Fruit fly (Drosophila melanogaster) whole organism, embryonic: ENCODE measurements around the gene Vm26Ac.

Experiments used
- Abd-B ChIP-seq: fragments of 200-800 bp; sonication (Bioruptor generic); optimal IDR thresholded peaks from 2 replicates; lab custom pipeline; 2018; ENCODE audit warnings: missing biosample characterization, mild to moderate bottlenecking, missing genetic modification characterization, moderate library complexity
- BEAF-32 ChIP-seq: fragments of 200-800 bp; sonication (Bioruptor generic); optimal IDR thresholded peaks from 3 replicates; lab custom pipeline; 2017; ENCODE audit warnings: missing biosample characterization, missing genetic modification characterization, mild to moderate bottlenecking, moderate library complexity, missing genetic modification reagents
- BtbVII ChIP-seq: fragments of 200-800 bp; sonication (Bioruptor generic); optimal IDR thresholded peaks from 3 replicates; lab custom pipeline; 2017; ENCODE audit warnings: missing biosample characterization, mild to moderate bottlenecking, missing genetic modification characterization
- CG10147 ChIP-seq: fragments of 200-800 bp; sonication (Bioruptor generic); optimal IDR thresholded peaks from 2 replicates; lab custom pipeline; 2019; ENCODE audit warnings: missing biosample characterization, mild to moderate bottlenecking, missing genetic modification characterization, moderate library complexity
- CG10267 ChIP-seq: fragments of 200-800 bp; sonication (Bioruptor generic); optimal IDR thresholded peaks from 2 replicates; lab custom pipeline; 2018; ENCODE audit warnings: missing biosample characterization, mild to moderate bottlenecking, missing genetic modification characterization, moderate library complexity
- CG10979 ChIP-seq: fragments of 200-800 bp; sonication (Bioruptor generic); optimal IDR thresholded peaks from 2 replicates; lab custom pipeline; 2018; ENCODE audit warnings: missing biosample characterization, mild to moderate bottlenecking, missing genetic modification characterization, moderate library complexity
- CG12104 ChIP-seq: fragments of 200-800 bp; sonication (Bioruptor generic); optimal IDR thresholded peaks from 3 replicates; lab custom pipeline; 2016; ENCODE audit warnings: missing biosample characterization, missing genetic modification characterization
- CG12391 ChIP-seq: fragments of 200-800 bp; sonication (Bioruptor generic); optimal IDR thresholded peaks from 3 replicates; lab custom pipeline; 2018; ENCODE audit warnings: missing biosample characterization, mild to moderate bottlenecking, missing genetic modification characterization, moderate library complexity
- CG13424 ChIP-seq: fragments of 200-800 bp; sonication (Bioruptor generic); optimal IDR thresholded peaks from 2 replicates; lab custom pipeline; 2019; ENCODE audit warnings: missing biosample characterization, mild to moderate bottlenecking, missing genetic modification characterization, moderate library complexity
- CG15514 ChIP-seq: fragments of 200-800 bp; sonication (Bioruptor generic); optimal IDR thresholded peaks from 3 replicates; lab custom pipeline; 2017; ENCODE audit warnings: missing biosample characterization, missing genetic modification characterization, mild to moderate bottlenecking, moderate library complexity, missing genetic modification reagents
- CG15696 ChIP-seq: fragments of 200-800 bp; sonication (Bioruptor generic); optimal IDR thresholded peaks from 2 replicates; lab custom pipeline; 2019; ENCODE audit warnings: missing biosample characterization, mild to moderate bottlenecking, missing genetic modification characterization, moderate library complexity
- CG17385 ChIP-seq: fragments of 200-800 bp; sonication (Bioruptor generic); optimal IDR thresholded peaks from 3 replicates; lab custom pipeline; 2018; ENCODE audit warnings: missing biosample characterization, mild to moderate bottlenecking, missing genetic modification characterization
- CG1792 ChIP-seq: fragments of 200-800 bp; sonication (Bioruptor generic); optimal IDR thresholded peaks from 2 replicates; lab custom pipeline; 2016; ENCODE audit warnings: missing biosample characterization, missing genetic modification characterization
- CG2678 ChIP-seq: fragments of 200-800 bp; sonication (Bioruptor generic); optimal IDR thresholded peaks from 3 replicates; lab custom pipeline; 2019; ENCODE audit warnings: missing biosample characterization, mild to moderate bottlenecking, missing genetic modification characterization, moderate library complexity
- CG30020 ChIP-seq: fragments of 200-800 bp; optimal IDR thresholded peaks from 2 replicates; lab custom pipeline; 2019; ENCODE audit warnings: missing biosample characterization, mild to moderate bottlenecking, missing genetic modification characterization, moderate library complexity
- CG6813 ChIP-seq: fragments of 200-800 bp; sonication (Bioruptor generic); optimal IDR thresholded peaks from 2 replicates; lab custom pipeline; 2017; ENCODE audit warnings: missing biosample characterization, missing genetic modification characterization, mild to moderate bottlenecking, moderate library complexity, missing genetic modification reagents
- CG7928 ChIP-seq: fragments of 200-800 bp; sonication (Bioruptor generic); optimal IDR thresholded peaks from 2 replicates; lab custom pipeline; 2017; ENCODE audit warnings: missing biosample characterization, mild to moderate bottlenecking, missing genetic modification characterization
- CG8290 ChIP-seq, 3 experiments: fragments of 200-800 bp; sonication (Bioruptor generic); optimal IDR thresholded peaks; 2 replicates each; lab custom pipeline; 2016 to 2019; ENCODE audit warnings: missing biosample characterization in 3 of 3, missing genetic modification characterization in 3 of 3, mild to moderate bottlenecking in 2 of 3, moderate library complexity in 1 of 3
- CG9609 ChIP-seq: fragments of 200-800 bp; sonication (Bioruptor generic); optimal IDR thresholded peaks from 3 replicates; lab custom pipeline; 2016; ENCODE audit warnings: missing biosample characterization, missing genetic modification characterization
- CG9727 ChIP-seq: fragments of 200-800 bp; sonication (Bioruptor generic); optimal IDR thresholded peaks from 3 replicates; lab custom pipeline; 2017; ENCODE audit warnings: missing biosample characterization, mild to moderate bottlenecking, missing genetic modification characterization
- CG9797 ChIP-seq: fragments of 200-800 bp; sonication (Bioruptor generic); optimal IDR thresholded peaks from 3 replicates; lab custom pipeline; 2018; ENCODE audit warnings: missing biosample characterization, mild to moderate bottlenecking, missing genetic modification characterization
- Dip3 ChIP-seq: fragments of 200-800 bp; sonication (Bioruptor generic); optimal IDR thresholded peaks from 3 replicates; lab custom pipeline; 2016; ENCODE audit warnings: missing biosample characterization, missing genetic modification characterization
- Fer1 ChIP-seq: fragments of 200-800 bp; sonication (Bioruptor generic); optimal IDR thresholded peaks from 2 replicates; lab custom pipeline; 2017; ENCODE audit warnings: missing biosample characterization, mild to moderate bottlenecking, missing genetic modification characterization
- Fer2 ChIP-seq: fragments of 200-800 bp; sonication (Bioruptor generic); optimal IDR thresholded peaks from 2 replicates; lab custom pipeline; 2018; ENCODE audit warnings: missing biosample characterization, mild to moderate bottlenecking, missing genetic modification characterization, moderate library complexity
- HLHmδ ChIP-seq: fragments of 200-800 bp; sonication (Bioruptor generic); optimal IDR thresholded peaks from 2 replicates; lab custom pipeline; 2018; ENCODE audit warnings: missing biosample characterization, mild to moderate bottlenecking, missing genetic modification characterization, moderate library complexity
- HmgZ ChIP-seq: fragments of 200-800 bp; sonication (Bioruptor generic); optimal IDR thresholded peaks from 2 replicates; lab custom pipeline; 2018; ENCODE audit warnings: missing biosample characterization, mild to moderate bottlenecking, missing genetic modification characterization
- Med ChIP-seq: fragments of 200-800 bp; sonication (Bioruptor generic); peaks from one replicate; lab custom pipeline; 2016; ENCODE audit warnings: missing biosample characterization, missing genetic modification characterization, mild to moderate bottlenecking, inconsistent platforms, moderate library complexity
- NfI ChIP-seq: fragments of 200-800 bp; sonication (Bioruptor generic); optimal IDR thresholded peaks from 3 replicates; lab custom pipeline; 2018; ENCODE audit warnings: missing biosample characterization, mild to moderate bottlenecking, missing genetic modification characterization, moderate library complexity
- Spps ChIP-seq: fragments of 200-800 bp; sonication (Bioruptor generic); optimal IDR thresholded peaks from 2 replicates; lab custom pipeline; 2018; ENCODE audit warnings: missing biosample characterization, mild to moderate bottlenecking, missing genetic modification characterization
- Trl ChIP-seq, 3 experiments: fragments of >200 bp in 2 of 3; fragments of 200-800 bp in 1 of 3; sonication (Bioruptor generic) in 1 of 3; optimal IDR thresholded peaks; 2 replicates in 1 of 3; 3 replicates in 2 of 3; lab custom pipeline; 2016 to 2017; ENCODE audit warnings: missing biosample characterization in 1 of 3, missing genetic modification characterization in 1 of 3
- bigmax ChIP-seq: fragments of 200-800 bp; sonication (Bioruptor generic); optimal IDR thresholded peaks from 2 replicates; lab custom pipeline; 2018; ENCODE audit warnings: missing biosample characterization, mild to moderate bottlenecking, missing genetic modification characterization
- disco-r ChIP-seq: fragments of 200-800 bp; sonication (Bioruptor generic); optimal IDR thresholded peaks from 2 replicates; lab custom pipeline; 2016; ENCODE audit warnings: missing biosample characterization, missing genetic modification characterization
- dm ChIP-seq: fragments of 200-800 bp; sonication (Bioruptor generic); optimal IDR thresholded peaks from 3 replicates; lab custom pipeline; 2016; ENCODE audit warnings: missing biosample characterization, missing genetic modification characterization
- fd64A ChIP-seq: fragments of 200-800 bp; sonication (Bioruptor generic); optimal IDR thresholded peaks from 3 replicates; lab custom pipeline; 2018; ENCODE audit warnings: missing biosample characterization, mild to moderate bottlenecking, missing genetic modification characterization
- gcm ChIP-seq: fragments of 200-800 bp; sonication (Bioruptor generic); optimal IDR thresholded peaks from 2 replicates; lab custom pipeline; 2019; ENCODE audit warnings: missing biosample characterization, mild to moderate bottlenecking, missing genetic modification characterization, moderate library complexity
- hth ChIP-seq: fragments of >200 bp; optimal IDR thresholded peaks from 2 replicates; lab custom pipeline; 2017; ENCODE audit warnings: inconsistent platforms
- lola ChIP-seq, 3 experiments: fragments of >200 bp in 2 of 3; fragments of 200-800 bp in 1 of 3; sonication (Bioruptor generic) in 1 of 3; optimal IDR thresholded peaks; 2 replicates each; lab custom pipeline; 2017 to 2019; ENCODE audit warnings: missing biosample characterization in 3 of 3, missing genetic modification characterization in 3 of 3, mild to moderate bottlenecking in 1 of 3, moderate library complexity in 1 of 3
- nom ChIP-seq: fragments of 200-800 bp; sonication (Bioruptor generic); optimal IDR thresholded peaks from 2 replicates; lab custom pipeline; 2017; ENCODE audit warnings: missing biosample characterization, missing genetic modification characterization, mild to moderate bottlenecking, moderate library complexity, missing genetic modification reagents
- org-1 ChIP-seq: fragments of 200-800 bp; sonication (Bioruptor generic); optimal IDR thresholded peaks from 2 replicates; lab custom pipeline; 2017; ENCODE audit warnings: missing biosample characterization, missing genetic modification characterization
- phol ChIP-seq: fragments of 200-800 bp; sonication (Bioruptor generic); optimal IDR thresholded peaks from 3 replicates; lab custom pipeline; 2018; ENCODE audit warnings: missing biosample characterization, mild to moderate bottlenecking, missing genetic modification characterization, moderate library complexity
- pum ChIP-seq: fragments of 200-800 bp; sonication (Bioruptor generic); optimal IDR thresholded peaks from 2 replicates; lab custom pipeline; 2016; ENCODE audit warnings: missing biosample characterization, missing genetic modification characterization
- pzg ChIP-seq: fragments of 200-800 bp; sonication (Bioruptor generic); optimal IDR thresholded peaks from 3 replicates; lab custom pipeline; 2018; ENCODE audit warnings: missing biosample characterization, mild to moderate bottlenecking, missing genetic modification characterization, moderate library complexity
- repo ChIP-seq: fragments of 200-800 bp; sonication (Bioruptor generic); optimal IDR thresholded peaks from 2 replicates; lab custom pipeline; 2016; ENCODE audit warnings: missing biosample characterization, missing genetic modification characterization
- so ChIP-seq: fragments of 200-800 bp; sonication (Bioruptor generic); IDR thresholded peaks from 3 replicates; pipeline ENCODE4 v1.3.6; 2022; ENCODE audit warnings: missing biosample characterization, missing genetic modification characterization
- tap ChIP-seq: fragments of 200-800 bp; optimal IDR thresholded peaks from 3 replicates; lab custom pipeline; 2019; ENCODE audit warnings: missing biosample characterization, mild to moderate bottlenecking, missing genetic modification characterization, moderate library complexity
- zen ChIP-seq: fragments of 200-800 bp; sonication (Bioruptor generic); optimal IDR thresholded peaks from 3 replicates; lab custom pipeline; 2018; ENCODE audit warnings: missing biosample characterization, mild to moderate bottlenecking, missing genetic modification characterization, moderate library complexity

Vm26Ac gene

DNA sequence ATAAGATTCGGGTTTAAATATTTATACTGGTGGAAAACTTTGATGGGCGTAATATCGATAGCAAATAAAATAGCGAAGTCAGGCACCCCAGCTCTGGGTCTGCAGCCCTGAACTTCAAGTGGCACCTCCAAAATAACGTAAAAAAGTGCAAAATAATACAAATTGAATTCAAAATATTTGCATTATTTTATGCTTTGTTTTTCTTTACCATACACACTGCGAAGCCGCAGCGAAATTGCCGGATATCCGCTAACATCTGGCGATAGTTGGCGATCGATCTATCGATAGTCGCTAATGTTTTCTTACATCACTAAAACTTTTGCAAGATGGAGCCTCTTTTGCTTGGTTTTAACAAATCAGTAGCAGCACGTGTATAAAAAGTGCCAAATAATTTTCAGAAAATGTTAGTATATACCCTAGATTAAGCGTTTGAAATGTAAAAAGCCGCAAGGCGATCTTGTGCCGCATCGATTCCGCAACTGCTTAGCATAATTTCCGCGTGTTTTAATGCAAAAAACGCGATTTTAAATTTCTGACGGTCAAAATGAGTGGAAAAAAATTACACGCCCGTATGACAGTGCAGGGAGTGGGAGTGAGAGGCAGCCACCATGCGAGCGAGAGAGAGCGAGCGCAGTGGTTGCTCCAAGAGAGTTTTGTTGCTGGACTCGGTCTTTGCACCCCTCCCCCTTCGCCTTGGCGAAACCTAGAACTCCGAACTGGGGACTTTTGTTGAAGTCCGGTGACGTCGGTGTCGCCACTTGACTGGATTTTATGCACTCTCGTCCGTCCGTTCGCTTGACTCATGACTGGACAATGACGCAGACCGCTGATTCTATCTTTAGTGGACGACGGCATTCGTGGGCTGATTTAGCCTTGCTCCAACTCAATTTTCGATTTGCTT, 23.3 kb upstream of the Vm26Ac start, which contains the start of gene eIF4A (continued):
- TF ChIP-seq CG13424 (tag; lab: Kevin White, UChicago): no peak
- peak; percentile 66 for TF ChIP-seq CG30020 (tag; lab: Kevin White, UChicago)
- TF ChIP-seq phol (tag; lab: Kevin White, UChicago): peak; percentile 99
- peak; percentile 40 for TF ChIP-seq bigmax (GFP tag; lab: Kevin White, UChicago)
- peak; percentile 25 for TF ChIP-seq CG12391 (tag; lab: Kevin White, UChicago)
- peak; percentile 41 for TF ChIP-seq CG15514 (GFP tag; lab: Kevin White, UChicago)
- TF ChIP-seq HmgZ: peak; percentile 15
- TF ChIP-seq Spps: peak; percentile 11
- TF ChIP-seq CG17385 (GFP tag; lab: Kevin White, UChicago): peak; percentile 16
- TF ChIP-seq CG6813 (GFP tag; lab: Kevin White, UChicago): peak; percentile 47
- peak; percentile 8 for TF ChIP-seq CG9797 (GFP tag; lab: Kevin White, UChicago)
- TF ChIP-seq lola (GFP tag; optimal IDR thresholded peaks at IDR 0.05; lab: Kevin White, UChicago): peak in 1 of 3 experiments; percentile 29
- TF ChIP-seq fd64A (GFP tag; lab: Kevin White, UChicago): peak; percentile 25
- peak; percentile 5 for TF ChIP-seq repo (GFP tag; lab: Kevin White, UChicago)
- peak; percentile 16 for TF ChIP-seq org-1 (GFP tag; lab: Kevin White, UChicago)
- TF ChIP-seq Fer2 (tag; lab: Kevin White, UChicago): peak; percentile 9
- peak; percentile 19 for TF ChIP-seq tap (tag; lab: Kevin White, UChicago)
- peak; percentile 67 for TF ChIP-seq nom
- peak; percentile 23 for TF ChIP-seq Fer1 (GFP tag; lab: Kevin White, UChicago)
- TF ChIP-seq CG10979: peak; percentile 1
- TF ChIP-seq NfI (GFP tag; lab: Kevin White, UChicago): peak; percentile 56
- peak; percentile 15 for TF ChIP-seq CG10147 (GFP tag; lab: Kevin White, UChicago)
- TF ChIP-seq Trl (optimal IDR thresholded peaks at IDR 0.05; lab: Kevin White, UChicago): peak; percentile 84 to 90
- TF ChIP-seq Trl (GFP tag; optimal IDR thresholded peaks at IDR 0.05; lab: Kevin White, UChicago): no peak
- peak; percentile 36 for TF ChIP-seq CG12104 (GFP tag; lab: Kevin White, UChicago)
- TF ChIP-seq disco-r: no peak
- TF ChIP-seq CG8290 (GFP tag; optimal IDR thresholded peaks at IDR 0.05; lab: Kevin White, UChicago): no peak
- TF ChIP-seq CG8290 (tag; optimal IDR thresholded peaks at IDR 0.05; lab: Kevin White, UChicago): peak in 1 of 2 experiments; percentile 37
- TF ChIP-seq Dip3 (GFP tag; lab: Kevin White, UChicago): no peak
- TF ChIP-seq CG9609 (GFP tag; lab: Kevin White, UChicago): peak; percentile 18
- TF ChIP-seq Abd-B (GFP tag; lab: Kevin White, UChicago): peak; percentile 57
- TF ChIP-seq CG9727 (GFP tag; lab: Kevin White, UChicago): no peak
- peak; percentile 38 for TF ChIP-seq CG10267
- TF ChIP-seq CG15696 (tag; lab: Kevin White, UChicago): peak; percentile 12
- no peak for TF ChIP-seq hth
- TF ChIP-seq HLHmδ (GFP tag; lab: Kevin White, UChicago): peak; percentile 6
- TF ChIP-seq dm (GFP tag; lab: Kevin White, UChicago): peak; percentile 85
- peak; percentile 15 for TF ChIP-seq CG2678 (tag; lab: Kevin White, UChicago)
- TF ChIP-seq CG7928 (GFP tag; lab: Kevin White, UChicago): peak; percentile 96
- TF ChIP-seq CG1792 (GFP tag; lab: Kevin White, UChicago): no peak
- TF ChIP-seq BtbVII: peak; percentile 16
- peak; percentile 71 for TF ChIP-seq pzg (GFP tag; lab: Kevin White, UChicago)
- no peak for TF ChIP-seq so
- TF ChIP-seq BEAF-32 (GFP tag; lab: Kevin White, UChicago): peak; percentile 96
- no peak for TF ChIP-seq pum (GFP tag; lab: Kevin White, UChicago)
- peak; percentile 91 for TF ChIP-seq Med
- peak; percentile 40 for TF ChIP-seq zen (tag; lab: Kevin White, UChicago)
- peak; percentile 75 for TF ChIP-seq gcm (GFP tag; lab: Kevin White, UChicago)
